Fruit fly (Drosophila melanogaster) whole organism, pupa: ENCODE data around the gene natalisin.

Experiments used
- CG12605 ChIP-seq: fragments of 200-800 bp; sonication (Bioruptor generic); IDR thresholded peaks from 2 replicates; pipeline ENCODE4 v1.3.6; 2022; ENCODE audit warnings: missing biosample characterization, missing genetic modification characterization
- CG9948 ChIP-seq: fragments of 200-800 bp; sonication (Bioruptor generic); optimal IDR thresholded peaks from 2 replicates; lab custom pipeline; 2018; ENCODE audit warnings: missing biosample characterization, mild to moderate bottlenecking, missing genetic modification characterization, moderate library complexity
- Snoo ChIP-seq: fragments of 200-800 bp; sonication (Bioruptor generic); optimal IDR thresholded peaks from 3 replicates; lab custom pipeline; 2017; ENCODE audit warnings: missing biosample characterization, mild to moderate bottlenecking, missing genetic modification characterization, inconsistent platforms
- rn ChIP-seq: fragments of 200-800 bp; sonication (Bioruptor generic); IDR thresholded peaks from 2 replicates; pipeline ENCODE4 v1.3.6; 2022; ENCODE audit warnings: missing biosample characterization, missing genetic modification characterization

- TF ChIP-seq rn: no peak
- no peak for TF ChIP-seq CG12605 (GFP tag; lab: Robert Waterston, UW)
- no peak for TF ChIP-seq CG9948 (tag; lab: Kevin White, UChicago)
- TF ChIP-seq Snoo (tag; lab: Kevin White, UChicago): no peak
Observed at dm6 chr3R:14438267-14438666, 19.9 kb downstream of the natalisin start.
